Worm (Caenorhabditis elegans) whole organism, L1 larva: ENCODE data around the gene shk-1.

ENCODE experiments used
- C34B4.2 ChIP-seq: sonication (generic microtip); optimal IDR thresholded peaks from 2 replicates; lab custom pipeline; 2017; ENCODE audit warnings: mild to moderate bottlenecking, missing genetic modification characterization, missing compliant biosample characterization
- aly-2 ChIP-seq: fragments of 150-350 bp; optimal IDR thresholded peaks from 2 replicates; lab custom pipeline; 2014; ENCODE audit warnings: missing biosample characterization, missing genetic modification characterization
- blmp-1 ChIP-seq: fragments of 150-350 bp; optimal IDR thresholded peaks from 2 replicates; lab custom pipeline; 2014; ENCODE audit warnings: missing biosample characterization, missing genetic modification characterization
- ceh-63 ChIP-seq: fragments of 200-800 bp; sonication (Bioruptor generic); optimal IDR thresholded peaks from 2 replicates; lab custom pipeline; 2018; ENCODE audit warnings: mild to moderate bottlenecking, missing genetic modification characterization, missing compliant biosample characterization
- ceh-8 ChIP-seq: fragments of 200-800 bp; sonication (Bioruptor generic); optimal IDR thresholded peaks from 2 replicates; lab custom pipeline; 2018; ENCODE audit warnings: mild to moderate bottlenecking, missing genetic modification characterization, moderate library complexity, missing compliant biosample characterization
- ceh-82 ChIP-seq, 3 experiments: fragments of 150-350 bp in 1 of 3; sonication (generic microtip) in 2 of 3; optimal IDR thresholded peaks; 2 replicates each; lab custom pipeline; 2014 to 2017; ENCODE audit warnings: missing biosample characterization in 3 of 3, missing genetic modification characterization in 3 of 3
- dpl-1 ChIP-seq, 3 experiments: fragments of 150-350 bp in 2 of 3; sonication (generic microtip) in 1 of 3; optimal IDR thresholded peaks; 2 replicates each; lab custom pipeline; 2014 to 2017; ENCODE audit warnings: missing biosample characterization in 3 of 3, missing genetic modification characterization in 3 of 3, missing genetic modification reagents in 3 of 3
- dsc-1 ChIP-seq: sonication (generic microtip); optimal IDR thresholded peaks from 2 replicates; lab custom pipeline; 2016; ENCODE audit warnings: mild to moderate bottlenecking, missing genetic modification characterization, missing compliant biosample characterization
- elt-3 ChIP-seq, 6 experiments: fragments of 150-350 bp in 1 of 6; sonication (generic microtip); optimal IDR thresholded peaks; 2 replicates each; lab custom pipeline; 2017 to 2018; ENCODE audit warnings: missing biosample characterization in 6 of 6, missing genetic modification characterization in 6 of 6, inconsistent platforms in 1 of 6
- fkh-10 ChIP-seq: sonication (generic microtip); optimal IDR thresholded peaks from 2 replicates; lab custom pipeline; 2017; ENCODE audit warnings: missing biosample characterization, missing genetic modification reagents, missing genetic modification characterization
- fkh-4 ChIP-seq: sonication (generic microtip); optimal IDR thresholded peaks from 2 replicates; lab custom pipeline; 2016; ENCODE audit warnings: missing compliant biosample characterization, missing genetic modification characterization, borderline replicate concordance
- fkh-8 ChIP-seq: sonication (generic microtip); optimal IDR thresholded peaks from 2 replicates; lab custom pipeline; 2016; ENCODE audit warnings: mild to moderate bottlenecking, missing genetic modification characterization, missing compliant biosample characterization
- grh-1 ChIP-seq: fragments of 200-800 bp; sonication (Bioruptor generic); IDR thresholded peaks from 2 replicates; pipeline ENCODE4 v1.3.6; 2022; ENCODE audit warnings: missing genetic modification reagents, missing genetic modification characterization, missing compliant biosample characterization
- hlh-17 ChIP-seq: fragments of 200-800 bp; sonication (Bioruptor generic); optimal IDR thresholded peaks from 2 replicates; lab custom pipeline; 2018; ENCODE audit warnings: missing genetic modification characterization, mild to moderate bottlenecking, missing compliant biosample characterization, moderate library complexity, borderline replicate concordance
- hpl-2 ChIP-seq: fragments of 150-350 bp; optimal IDR thresholded peaks from 2 replicates; lab custom pipeline; 2014; ENCODE audit warnings: missing biosample characterization, missing genetic modification reagents, missing genetic modification characterization
- irx-1 ChIP-seq: sonication (generic microtip); optimal IDR thresholded peaks from 2 replicates; lab custom pipeline; 2016; ENCODE audit warnings: missing genetic modification characterization, missing compliant biosample characterization
- isw-1 ChIP-seq: fragments of 200-800 bp; sonication (Bioruptor generic); IDR thresholded peaks from 2 replicates; pipeline ENCODE4 v1.3.6; 2022; ENCODE audit warnings: missing genetic modification characterization, missing compliant biosample characterization
- lin-14 ChIP-seq: fragments of 200-800 bp; sonication (Bioruptor generic); optimal IDR thresholded peaks from 2 replicates; lab custom pipeline; 2018; ENCODE audit warnings: mild to moderate bottlenecking, missing genetic modification characterization, moderate library complexity, missing compliant biosample characterization
- lin-15B ChIP-seq: fragments of 150-350 bp; sonication (generic microtip); optimal IDR thresholded peaks from 3 replicates; lab custom pipeline; 2014; ENCODE audit warnings: missing biosample characterization, missing genetic modification characterization
- lin-39 ChIP-seq: fragments of 150-350 bp; optimal IDR thresholded peaks from 2 replicates; lab custom pipeline; 2014; ENCODE audit warnings: missing biosample characterization, missing genetic modification reagents, missing genetic modification characterization
- lsy-2 ChIP-seq, 2 experiments: fragments of 150-350 bp; optimal IDR thresholded peaks; 2 replicates each; lab custom pipeline; 2014; ENCODE audit warnings: missing biosample characterization in 2 of 2, missing genetic modification characterization in 2 of 2
- mdl-1 ChIP-seq, 2 experiments: fragments of 150-350 bp; optimal IDR thresholded peaks; 2 replicates each; lab custom pipeline; 2014 to 2017; ENCODE audit warnings: missing biosample characterization in 2 of 2, missing genetic modification characterization in 2 of 2, inconsistent platforms in 1 of 2
- nhr-11 ChIP-seq: fragments of 150-350 bp; optimal IDR thresholded peaks from 2 replicates; lab custom pipeline; 2014; ENCODE audit warnings: missing biosample characterization, missing genetic modification characterization
- nhr-19 ChIP-seq: fragments of 200-800 bp; sonication (Bioruptor generic); conservative IDR thresholded peaks from 2 replicates; pipeline ENCODE4 v1.3.6; 2022; ENCODE audit warnings: missing genetic modification characterization, missing compliant biosample characterization
- pqm-1 ChIP-seq: sonication (generic microtip); optimal IDR thresholded peaks from 3 replicates; lab custom pipeline; 2017; ENCODE audit warnings: missing biosample characterization, missing genetic modification characterization
- rnt-1 ChIP-seq: sonication (generic microtip); optimal IDR thresholded peaks from 2 replicates; lab custom pipeline; 2016; ENCODE audit warnings: mild to moderate bottlenecking, missing genetic modification characterization, moderate library complexity, missing compliant biosample characterization
- snpc-4 ChIP-seq: fragments of 150-350 bp; optimal IDR thresholded peaks from 2 replicates; lab custom pipeline; 2014; ENCODE audit warnings: missing biosample characterization, missing genetic modification characterization
- snu-23 ChIP-seq: sonication (generic microtip); optimal IDR thresholded peaks from 2 replicates; lab custom pipeline; 2016; ENCODE audit warnings: missing genetic modification characterization, missing compliant biosample characterization
- sox-4 ChIP-seq: sonication (generic microtip); optimal IDR thresholded peaks from 2 replicates; lab custom pipeline; 2016; ENCODE audit warnings: missing genetic modification characterization, missing compliant biosample characterization
- sptf-1 ChIP-seq: fragments of 150-350 bp; optimal IDR thresholded peaks from 2 replicates; lab custom pipeline; 2014; ENCODE audit warnings: missing biosample characterization, missing genetic modification characterization
- sup-37 ChIP-seq: fragments of 200-800 bp; sonication (Bioruptor generic); optimal IDR thresholded peaks from 2 replicates; lab custom pipeline; 2018; ENCODE audit warnings: mild to moderate bottlenecking, missing genetic modification characterization, missing compliant biosample characterization
- tbx-2 ChIP-seq: sonication (generic microtip); optimal IDR thresholded peaks from 2 replicates; lab custom pipeline; 2016; ENCODE audit warnings: missing genetic modification characterization, missing compliant biosample characterization
- unc-30 ChIP-seq: sonication (generic microtip); optimal IDR thresholded peaks from 2 replicates; lab custom pipeline; 2017; ENCODE audit warnings: missing biosample characterization, missing genetic modification characterization
- unc-86 ChIP-seq: sonication (generic microtip); optimal IDR thresholded peaks from 2 replicates; lab custom pipeline; 2016; ENCODE audit warnings: missing genetic modification characterization, missing compliant biosample characterization
- zag-1 ChIP-seq: fragments of 150-350 bp; optimal IDR thresholded peaks from 2 replicates; lab custom pipeline; 2014; ENCODE audit warnings: missing biosample characterization, missing genetic modification characterization
- zip-4 ChIP-seq: fragments of 200-800 bp; sonication (Bioruptor generic); optimal IDR thresholded peaks from 2 replicates; lab custom pipeline; 2018; ENCODE audit warnings: mild to moderate bottlenecking, missing genetic modification characterization, moderate library complexity, missing compliant biosample characterization
- ztf-11 ChIP-seq, 2 experiments: sonication (generic microtip); optimal IDR thresholded peaks; 2 replicates each; lab custom pipeline; 2016 to 2017; ENCODE audit warnings: missing genetic modification characterization in 2 of 2, missing biosample characterization in 1 of 2, missing compliant biosample characterization in 1 of 2
- ztf-4 ChIP-seq: fragments of 150-350 bp; optimal IDR thresholded peaks from 2 replicates; lab custom pipeline; 2014; ENCODE audit warnings: missing biosample characterization, missing genetic modification characterization

shk-1 gene

DNA sequence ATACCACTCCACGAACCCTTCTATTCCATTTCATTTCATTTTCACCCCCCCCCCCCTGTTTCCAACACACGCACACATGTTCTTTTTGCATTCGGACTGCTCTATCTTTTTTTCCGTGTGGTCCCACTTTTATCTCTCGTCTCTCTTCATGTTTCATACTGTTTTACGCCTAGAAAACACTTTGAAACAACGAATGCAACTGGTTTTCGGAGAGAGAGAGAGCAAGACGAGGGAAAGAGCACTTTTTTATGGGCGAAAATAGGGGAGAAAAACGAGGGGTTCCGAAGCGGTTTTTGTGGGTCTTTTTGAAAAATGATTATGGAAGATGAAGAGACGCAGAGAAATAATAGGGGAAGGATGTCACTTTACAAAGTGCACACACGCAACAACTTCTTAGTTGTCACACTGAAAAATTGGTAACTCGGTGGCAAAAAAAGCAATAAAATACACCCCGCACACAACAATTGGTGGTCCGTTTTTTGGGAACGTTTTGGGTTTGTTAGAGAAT lies 30.8 kb upstream of the shk-1 start:
- no peak for TF ChIP-seq sptf-1 (tag; lab: Kevin White, UChicago)
- TF ChIP-seq fkh-4 (tag; lab: Kevin White, UChicago): no peak
- TF ChIP-seq dpl-1 (GFP tag; optimal IDR thresholded peaks at IDR 0.05; lab: Kevin White, UChicago): no peak
- TF ChIP-seq tbx-2 (tag; lab: Kevin White, UChicago): no peak
- peak in 1 of 2 experiments; percentile 8 for TF ChIP-seq lsy-2 (tag; optimal IDR thresholded peaks at IDR 0.05; lab: Kevin White, UChicago)
- no peak for TF ChIP-seq ceh-63 (GFP tag; lab: Kevin White, UChicago)
- TF ChIP-seq nhr-11 (tag; lab: Kevin White, UChicago): no peak
- TF ChIP-seq irx-1 (tag; lab: Kevin White, UChicago): no peak
- no peak for TF ChIP-seq ceh-82 (tag; optimal IDR thresholded peaks at IDR 0.05; lab: Kevin White, UChicago)
- TF ChIP-seq lin-14: peak; percentile 81
- TF ChIP-seq unc-86: no peak
- no peak for TF ChIP-seq hlh-17 (GFP tag; lab: Kevin White, UChicago)
- TF ChIP-seq snpc-4 (tag; lab: Kevin White, UChicago): no peak
- TF ChIP-seq aly-2 (tag; lab: Kevin White, UChicago): no peak
- no peak for TF ChIP-seq ztf-4
- no peak for TF ChIP-seq sup-37
- no peak for TF ChIP-seq grh-1 (GFP tag; lab: Robert Waterston, UW)
- TF ChIP-seq dsc-1 (tag; lab: Kevin White, UChicago): peak; percentile 64
- no peak for TF ChIP-seq pqm-1 (tag; lab: Kevin White, UChicago)
- no peak for TF ChIP-seq fkh-8 (tag; lab: Kevin White, UChicago)
- TF ChIP-seq rnt-1 (tag; lab: Kevin White, UChicago): peak; percentile 55
- no peak for TF ChIP-seq snu-23 (GFP tag; lab: Kevin White, UChicago)
- TF ChIP-seq unc-30 (tag; lab: Kevin White, UChicago): no peak
- no peak for TF ChIP-seq hpl-2
- TF ChIP-seq elt-3 (tag; optimal IDR thresholded peaks at IDR 0.05; lab: Kevin White, UChicago): no peak
- no peak for TF ChIP-seq lin-39 (tag; lab: Kevin White, UChicago)
- no peak for TF ChIP-seq isw-1 (GFP tag; lab: Robert Waterston, UW)
- TF ChIP-seq zag-1 (tag; lab: Kevin White, UChicago): no peak
- TF ChIP-seq C34B4.2: no peak
- no peak for TF ChIP-seq nhr-19 (GFP tag; lab: Robert Waterston, UW)
- TF ChIP-seq ceh-8 (GFP tag; lab: Kevin White, UChicago): no peak
- no peak for TF ChIP-seq lin-15B
- no peak for TF ChIP-seq zip-4 (GFP tag; lab: Kevin White, UChicago)

- TF ChIP-seq sox-4 (tag; lab: Kevin White, UChicago) (no peak), ztf-11 (tag; optimal IDR thresholded peaks at IDR 0.05; lab: Kevin White, UChicago) (no peak), fkh-10 (GFP tag; lab: Kevin White, UChicago) (peak; percentile 92), hpl-2 (no peak), pqm-1 (tag; lab: Kevin White, UChicago) (no peak), lin-14 (peak; percentile 19)
Measured at ce11 chrII:9728506-9728905, 29.5 kb upstream of the shk-1 start.

DNA sequence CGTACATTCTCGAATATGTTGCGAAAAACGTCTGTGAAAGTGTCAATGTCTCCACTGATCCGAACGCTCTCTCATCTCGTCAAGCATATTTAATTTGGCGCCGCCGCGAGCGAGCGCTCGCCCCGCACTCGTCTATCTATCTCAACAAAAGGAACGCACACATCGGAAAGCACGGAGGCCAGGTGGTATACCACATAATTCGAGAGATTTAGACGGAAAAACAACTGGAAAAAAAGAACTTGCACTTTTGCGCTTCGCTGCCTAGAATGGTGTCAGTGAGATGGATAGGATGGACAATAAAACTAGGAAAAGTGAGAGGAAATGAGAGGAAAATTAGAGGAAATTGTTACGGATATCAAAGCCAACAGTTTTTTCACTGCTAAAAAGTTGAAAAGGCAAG lies 28.8 kb upstream of the shk-1 start:
- TF ChIP-seq lin-14: peak; percentile 13
- peak; percentile 74 for TF ChIP-seq blmp-1 (tag; lab: Kevin White, UChicago)
- TF ChIP-seq mdl-1 (tag; optimal IDR thresholded peaks at IDR 0.05; lab: Kevin White, UChicago): no peak
